Fruit fly (Drosophila melanogaster): ENCODE results near the gene CG8188.

The CG8188 gene

dm6 chrX:17696637-17697036 lies 6.2 kb downstream of the CG8188 start (continued):
- TF ChIP-seq CG9215 (GFP tag; IDR thresholded peaks at IDR 0.05) (peak; percentile 36; the same call in 1 of the 2 replicates), CG1024 (GFP tag; IDR thresholded peaks at IDR 0.05) (no peak), pita (GFP tag; optimal IDR thresholded peaks at IDR 0.05) (no peak), ssp (GFP tag; IDR thresholded peaks at IDR 0.05) (no peak), inv (GFP tag; IDR thresholded peaks at IDR 0.05; ENCODE audit: partially characterized antibody) (no peak), CG7928 (GFP tag; optimal IDR thresholded peaks at IDR 0.05) (no peak), Chrac-16 (GFP tag; optimal IDR thresholded peaks at IDR 0.05) (no peak), CG8765 (GFP tag; IDR thresholded peaks at IDR 0.05) (no peak), dmrt99B (tag; optimal IDR thresholded peaks at IDR 0.05) (peak; percentile 63), lbe (GFP tag; optimal IDR thresholded peaks at IDR 0.05) (peak; percentile 22), B-H1 (GFP tag; IDR thresholded peaks at IDR 0.05) (no peak; the same call in 2 of the 3 replicates), Dip2 (GFP tag; IDR thresholded peaks at IDR 0.05) (no peak), CG4820 (GFP tag; optimal IDR thresholded peaks at IDR 0.05) (no peak), CG13624 (GFP tag; optimal IDR thresholded peaks at IDR 0.05) (peak; percentile 42), CG10959 (GFP tag; IDR thresholded peaks at IDR 0.05) (no peak), Hmx (GFP tag; optimal IDR thresholded peaks at IDR 0.05) (no peak), Hey (tag; optimal IDR thresholded peaks at IDR 0.05) (no peak), vfl (GFP tag; optimal IDR thresholded peaks at IDR 0.05) (no peak), CG7357 (GFP tag; IDR thresholded peaks at IDR 0.05) (0 out of 3 replicates have a peak, but pooled peaks have one; percentile 40), Hsf (GFP tag; optimal IDR thresholded peaks at IDR 0.05) (peak; percentile 41), CHES-1-like (GFP tag; optimal IDR thresholded peaks at IDR 0.05) (no peak), crc (GFP tag; optimal IDR thresholded peaks at IDR 0.05) (no peak), grn (GFP tag; optimal IDR thresholded peaks at IDR 0.05) (no peak), cas (GFP tag; IDR thresholded peaks at IDR 0.05) (no peak), Atf-2 (GFP tag; optimal IDR thresholded peaks at IDR 0.05) (no peak), hth (optimal IDR thresholded peaks at IDR 0.05) (no peak), sqz (GFP tag; optimal IDR thresholded peaks at IDR 0.05) (no peak), ac (GFP tag; optimal IDR thresholded peaks at IDR 0.05) (no peak), CG17912 (GFP tag; optimal IDR thresholded peaks at IDR 0.05) (no peak), ttk (GFP tag; IDR thresholded peaks at IDR 0.05) (peak; percentile 50; the same call in 1 of the 2 replicates), Sry-β (GFP tag; optimal IDR thresholded peaks at IDR 0.05) (no peak), Ets65A (GFP tag) (peak; percentile 75), z (GFP tag; IDR thresholded peaks at IDR 0.05) (no peak), seq (GFP tag; IDR thresholded peaks at IDR 0.05) (peak; percentile 65), CG31441 (GFP tag; IDR thresholded peaks at IDR 0.05) (peak; percentile 50; the same call in 1 of the 2 replicates), CG1603 (tag; optimal IDR thresholded peaks at IDR 0.05) (no peak), peb (GFP tag; IDR thresholded peaks at IDR 0.05) (no peak), CG10543 (GFP tag; optimal IDR thresholded peaks at IDR 0.05) (no peak), Lpt (GFP tag; optimal IDR thresholded peaks at IDR 0.05) (no peak), stc (GFP tag; IDR thresholded peaks at IDR 0.05) (peak; percentile 37; the same call in 1 of the 2 replicates), grau (tag; optimal IDR thresholded peaks at IDR 0.05) (peak; percentile 31), Bdp1 (GFP tag; optimal IDR thresholded peaks at IDR 0.05) (no peak), CG2116 (GFP tag; optimal IDR thresholded peaks at IDR 0.05) (no peak), cg (GFP tag; optimal IDR thresholded peaks at IDR 0.05) (no peak), CG4404 (GFP tag; IDR thresholded peaks at IDR 0.05) (no peak), BEAF-32 (GFP tag; optimal IDR thresholded peaks at IDR 0.05) (no peak), Six4 (GFP tag; optimal IDR thresholded peaks at IDR 0.05) (no peak), CG2678 (tag; optimal IDR thresholded peaks at IDR 0.05) (peak; percentile 78), pros (GFP tag; optimal IDR thresholded peaks at IDR 0.05) (no peak), ro (GFP tag; IDR thresholded peaks at IDR 0.05) (no peak), CG17802 (tag; optimal IDR thresholded peaks at IDR 0.05) (no peak), fd96Cb (tag; optimal IDR thresholded peaks at IDR 0.05) (no peak), PHDP (tag; optimal IDR thresholded peaks at IDR 0.05) (peak; percentile 77)
